Worm (Caenorhabditis elegans): ENCODE measurements around the gene ZK470.4.

Gene ZK470.4

DNA sequence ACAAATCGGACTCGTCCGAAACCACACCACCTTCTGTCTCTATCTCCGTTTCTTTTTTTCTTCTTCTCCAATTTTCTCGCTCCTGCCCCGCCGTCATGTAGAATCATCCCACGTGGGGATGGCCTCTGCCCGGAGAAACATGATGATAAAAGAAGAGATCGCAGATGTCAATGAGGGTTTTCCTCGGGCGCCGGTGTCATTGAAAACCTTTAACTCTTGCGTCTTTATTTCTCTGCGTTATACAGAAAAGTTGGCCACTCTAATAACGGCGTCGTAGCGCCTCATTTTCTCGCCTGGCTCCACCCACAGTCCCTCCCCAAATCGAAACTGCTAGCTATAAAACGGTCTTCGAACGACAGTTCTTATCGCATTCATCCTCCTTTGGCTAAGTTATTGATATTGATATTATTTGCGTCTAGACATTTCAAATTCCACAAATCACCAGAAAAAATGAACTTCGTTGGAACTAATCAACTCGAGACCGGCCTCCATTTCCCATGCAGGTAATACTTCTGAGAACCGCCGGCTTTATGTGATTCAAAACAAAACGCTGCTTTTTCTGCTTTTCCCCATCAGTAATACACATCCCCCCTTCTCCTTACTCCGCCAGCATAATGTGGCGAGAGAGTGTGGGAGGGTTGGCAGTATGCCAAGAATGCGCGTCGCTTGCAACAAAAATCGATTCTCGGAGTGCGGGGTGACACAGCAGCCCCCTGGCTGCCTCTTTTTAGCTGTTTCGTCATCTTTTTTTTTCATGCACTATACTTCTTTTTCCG is 5.7 kb upstream of the ZK470.4 start (continued):
- peak; percentile 95 for TF ChIP-seq nhr-25 (tag; optimal IDR thresholded peaks at IDR 0.05; ENCODE audit: borderline replicate concordance, insufficient read depth)
- peak; percentile 64 for TF ChIP-seq nhr-11 (tag; optimal IDR thresholded peaks at IDR 0.05)
- no peak for TF ChIP-seq unc-39 (tag; optimal IDR thresholded peaks at IDR 0.05)
- peak; percentile 36 for TF ChIP-seq zfp-2 (tag; optimal IDR thresholded peaks at IDR 0.05)
- TF ChIP-seq mdt-29 (GFP tag; IDR thresholded peaks at IDR 0.05) = peak; percentile 18; the same call in 1 of the 2 replicates
- TF ChIP-seq F49E8.2 (tag; optimal IDR thresholded peaks at IDR 0.05; ENCODE audit: borderline replicate concordance) = no peak
- no peak for TF ChIP-seq lim-7 (GFP tag; IDR thresholded peaks at IDR 0.05)
- TF ChIP-seq pqm-1 (tag; optimal IDR thresholded peaks at IDR 0.05) = no peak

ce11 chrX:4144136-4144781 is 4.7 kb upstream of the ZK470.4 start:
- TF ChIP-seq nhr-42 (GFP tag; IDR thresholded peaks at IDR 0.05) (no peak), set-16 (GFP tag; IDR thresholded peaks at IDR 0.05) (peak; percentile 14; the same call in 1 of the 2 replicates), ceh-20 (GFP tag; IDR thresholded peaks at IDR 0.05) (no peak), spr-1 (tag; optimal IDR thresholded peaks at IDR 0.05) (no peak), aha-1 (tag) (peak; percentile 80), ceh-28 (tag; optimal IDR thresholded peaks at IDR 0.05) (no peak), aly-2 (tag; optimal IDR thresholded peaks at IDR 0.05) (no peak), zip-2 (tag; optimal IDR thresholded peaks at IDR 0.05) (no peak), tag-97 (GFP tag; IDR thresholded peaks at IDR 0.05) (no peak), madf-9 (GFP tag; conservative IDR thresholded peaks at IDR 0.05) (no peak), ama-1 (optimal IDR thresholded peaks at IDR 0.05) (no peak), madf-5 (GFP tag; IDR thresholded peaks at IDR 0.05) (no peak), F49E8.2 (tag; optimal IDR thresholded peaks at IDR 0.05; ENCODE audit: borderline replicate concordance) (no peak), mxl-3 (GFP tag; optimal IDR thresholded peaks at IDR 0.05) (no peak), F37D6.2 (tag; optimal IDR thresholded peaks at IDR 0.05) (no peak), mep-1 (tag; optimal IDR thresholded peaks at IDR 0.05) (no peak), nhr-102 (tag; optimal IDR thresholded peaks at IDR 0.05) (no peak), Y5F2A.4 (GFP tag; optimal IDR thresholded peaks at IDR 0.05) (no peak), T20F7.1 (GFP tag; optimal IDR thresholded peaks at IDR 0.05) (no peak), skn-1 (tag; optimal IDR thresholded peaks at IDR 0.05) (no peak), F10B5.3 (tag; optimal IDR thresholded peaks at IDR 0.05) (no peak), Y75B8A.6 (GFP tag; IDR thresholded peaks at IDR 0.05) (no peak), hlh-11 (tag; optimal IDR thresholded peaks at IDR 0.05) (peak; percentile 73), vab-7 (GFP tag; IDR thresholded peaks at IDR 0.05) (no peak), ceh-82 (tag; optimal IDR thresholded peaks at IDR 0.05) (no peak), Y105C5A.15 (GFP tag; IDR thresholded peaks at IDR 0.05) (no peak), lsy-2 (tag; optimal IDR thresholded peaks at IDR 0.05) (peak in 1 of 2 experiments; percentile 32), snpc-4 (tag; optimal IDR thresholded peaks at IDR 0.05) (no peak), lin-38 (GFP tag; IDR thresholded peaks at IDR 0.05) (no peak), ceh-32 (tag; optimal IDR thresholded peaks at IDR 0.05; ENCODE audit: poor library complexity) (no peak), daf-16 (GFP tag; optimal IDR thresholded peaks at IDR 0.05) (no peak), daf-16 (tag; optimal IDR thresholded peaks at IDR 0.05) (peak; percentile 50), lin-13 (GFP tag; optimal IDR thresholded peaks at IDR 0.05) (no peak), D1046.2 (GFP tag; IDR thresholded peaks at IDR 0.05) (no peak), nhr-28 (tag; optimal IDR thresholded peaks at IDR 0.05) (peak; percentile 23), ZK546.5 (tag; optimal IDR thresholded peaks at IDR 0.05) (no peak), ZK337.2 (GFP tag; IDR thresholded peaks at IDR 0.05) (no peak), lin-15B (tag; optimal IDR thresholded peaks at IDR 0.05) (no peak), nhr-76 (tag; optimal IDR thresholded peaks at IDR 0.05) (no peak), mdt-29 (GFP tag; IDR thresholded peaks at IDR 0.05) (peak; percentile 27; the same call in 1 of the 2 replicates), nhr-11 (tag; optimal IDR thresholded peaks at IDR 0.05) (peak; percentile 28), hif-1 (tag; optimal IDR thresholded peaks at IDR 0.05) (peak in 1 of 2 experiments; percentile 11), ceh-62 (tag; optimal IDR thresholded peaks at IDR 0.05) (no peak)
